Worm (Caenorhabditis elegans): ENCODE results near the gene mca-1.
A peak's percentile ranks its signal among the peaks of the same experiment; 100 is the strongest.

mca-1 gene

DNA sequence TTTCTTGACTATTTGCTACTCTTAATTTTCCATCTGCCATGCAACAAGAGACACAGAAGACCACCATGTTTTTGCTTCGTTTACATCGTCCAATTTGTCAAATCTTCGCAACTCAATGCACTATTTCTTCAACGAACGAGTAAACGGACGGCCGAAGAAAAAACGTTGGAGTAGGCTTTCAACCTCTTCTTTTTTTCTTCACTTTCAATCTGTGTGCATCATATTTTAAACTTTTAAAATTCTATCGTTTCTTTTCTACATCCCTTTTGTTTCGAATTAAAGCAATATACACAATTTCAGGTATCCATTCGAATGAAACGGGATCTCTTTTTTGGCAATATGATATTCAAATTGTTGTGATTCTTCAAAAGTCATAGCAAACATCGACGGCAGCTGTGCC, 23.0 kb upstream of the mca-1 start, which contains the start of gene acc-1:
Gene acc-1 (plus strand): TSS at position 301 of the 400 bp plus-strand sequence.
- TF ChIP-seq tbx-11 (GFP tag; IDR thresholded peaks at IDR 0.05) (no peak), hnd-1 (tag; optimal IDR thresholded peaks at IDR 0.05) (no peak), tra-4 (tag; optimal IDR thresholded peaks at IDR 0.05) (no peak), sea-1 (GFP tag; conservative IDR thresholded peaks at IDR 0.05) (no peak), ama-1 (optimal IDR thresholded peaks at IDR 0.05) (no peak), ceh-13 (GFP tag; optimal IDR thresholded peaks at IDR 0.05) (no peak), pes-1 (GFP tag; IDR thresholded peaks at IDR 0.05) (no peak), aly-1 (tag; optimal IDR thresholded peaks at IDR 0.05) (no peak), scrt-1 (GFP tag; IDR thresholded peaks at IDR 0.05) (no peak), ceh-36 (tag; optimal IDR thresholded peaks at IDR 0.05) (no peak), flt-1 (GFP tag; IDR thresholded peaks at IDR 0.05) (no peak), B0310.2 (tag; optimal IDR thresholded peaks at IDR 0.05) (no peak), ets-7 (tag; optimal IDR thresholded peaks at IDR 0.05) (no peak), tbx-37 (GFP tag; conservative IDR thresholded peaks at IDR 0.05) (no peak), hmbx-1 (tag; optimal IDR thresholded peaks at IDR 0.05) (no peak), hmg-4 (GFP tag; optimal IDR thresholded peaks at IDR 0.05) (no peak), F13C5.2 (tag; optimal IDR thresholded peaks at IDR 0.05) (no peak)

ce11 chrIV:9655556-9655955, 20.8 kb upstream of the mca-1 start:
- no peak for TF ChIP-seq flt-1 (GFP tag; IDR thresholded peaks at IDR 0.05)
- TF ChIP-seq ceh-13 (GFP tag; optimal IDR thresholded peaks at IDR 0.05) = no peak
- no peak for TF ChIP-seq F13C5.2 (tag; optimal IDR thresholded peaks at IDR 0.05)
- no peak for TF ChIP-seq pes-1 (GFP tag; IDR thresholded peaks at IDR 0.05)
- TF ChIP-seq hnd-1 (tag; optimal IDR thresholded peaks at IDR 0.05) = no peak
- TF ChIP-seq scrt-1 (GFP tag; IDR thresholded peaks at IDR 0.05) = no peak
- TF ChIP-seq hmg-4 (GFP tag; optimal IDR thresholded peaks at IDR 0.05) = no peak
- no peak for TF ChIP-seq sea-1 (GFP tag; conservative IDR thresholded peaks at IDR 0.05)
- TF ChIP-seq hmbx-1 (tag; optimal IDR thresholded peaks at IDR 0.05) = no peak
- no peak for TF ChIP-seq ceh-36 (tag; optimal IDR thresholded peaks at IDR 0.05)
- no peak for TF ChIP-seq aly-1 (tag; optimal IDR thresholded peaks at IDR 0.05)
- no peak for TF ChIP-seq ets-7 (tag; optimal IDR thresholded peaks at IDR 0.05)
- no peak for TF ChIP-seq tra-4 (tag; optimal IDR thresholded peaks at IDR 0.05)
- TF ChIP-seq ama-1 (optimal IDR thresholded peaks at IDR 0.05) = no peak
- TF ChIP-seq B0310.2 (tag; optimal IDR thresholded peaks at IDR 0.05) = no peak

ce11 chrIV:9654017-9654416, 19.3 kb upstream of the mca-1 start, which contains the start of gene F58G6.7:
Gene F58G6.7, plus strand, starts transcription at chrIV:9654317.
- no peak for TF ChIP-seq ceh-36 (tag; optimal IDR thresholded peaks at IDR 0.05)

DNA sequence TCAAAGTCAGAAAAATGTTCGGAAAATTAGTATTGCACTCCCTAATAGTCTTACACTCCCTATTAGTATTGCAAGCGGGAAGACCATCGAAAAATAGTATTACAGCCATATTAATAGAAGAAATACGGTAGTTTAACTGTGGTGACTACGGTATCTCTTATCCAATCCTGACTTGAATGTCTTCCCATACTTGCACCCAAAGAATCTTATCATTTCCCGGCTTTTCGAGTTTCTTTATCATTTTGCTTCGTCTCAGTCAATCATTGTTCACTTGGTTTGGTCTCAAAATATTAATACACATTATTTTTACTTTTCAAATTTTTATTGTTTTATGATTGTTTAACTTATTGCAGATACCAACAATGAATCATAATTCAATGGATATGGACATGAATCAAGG, 18.4 kb upstream of the mca-1 start, which contains the start of gene F58G6.3:
Gene F58G6.3 (plus strand): TSS at position 352 of the 400 bp plus-strand sequence.
- TF ChIP-seq tra-4 (tag; optimal IDR thresholded peaks at IDR 0.05) (no peak), flt-1 (GFP tag; IDR thresholded peaks at IDR 0.05) (no peak), ceh-13 (GFP tag; optimal IDR thresholded peaks at IDR 0.05) (no peak), F13C5.2 (tag; optimal IDR thresholded peaks at IDR 0.05) (no peak), scrt-1 (GFP tag; IDR thresholded peaks at IDR 0.05) (no peak), ama-1 (optimal IDR thresholded peaks at IDR 0.05) (no peak), pes-1 (GFP tag; IDR thresholded peaks at IDR 0.05) (no peak), ceh-36 (tag; optimal IDR thresholded peaks at IDR 0.05) (no peak), tbx-11 (GFP tag; IDR thresholded peaks at IDR 0.05) (no peak), B0310.2 (tag; optimal IDR thresholded peaks at IDR 0.05) (no peak), ets-7 (tag; optimal IDR thresholded peaks at IDR 0.05) (no peak), hmg-4 (GFP tag; optimal IDR thresholded peaks at IDR 0.05) (no peak)

- TF ChIP-seq hnd-1 (tag; optimal IDR thresholded peaks at IDR 0.05) = no peak
- TF ChIP-seq ets-7 (tag; optimal IDR thresholded peaks at IDR 0.05) = no peak
- no peak for TF ChIP-seq ama-1 (optimal IDR thresholded peaks at IDR 0.05)
- TF ChIP-seq scrt-1 (GFP tag; IDR thresholded peaks at IDR 0.05) = no peak
- TF ChIP-seq ceh-13 (GFP tag; optimal IDR thresholded peaks at IDR 0.05) = no peak
- TF ChIP-seq B0310.2 (tag; optimal IDR thresholded peaks at IDR 0.05) = no peak
- no peak for TF ChIP-seq sea-1 (GFP tag; conservative IDR thresholded peaks at IDR 0.05)
- no peak for TF ChIP-seq tbx-11 (GFP tag; IDR thresholded peaks at IDR 0.05)
- TF ChIP-seq aly-1 (tag; optimal IDR thresholded peaks at IDR 0.05) = no peak
- TF ChIP-seq pes-1 (GFP tag; IDR thresholded peaks at IDR 0.05) = no peak
- no peak for TF ChIP-seq tra-4 (tag; optimal IDR thresholded peaks at IDR 0.05)
- TF ChIP-seq hmg-4 (GFP tag; optimal IDR thresholded peaks at IDR 0.05) = no peak
- TF ChIP-seq F13C5.2 (tag; optimal IDR thresholded peaks at IDR 0.05) = no peak
- TF ChIP-seq hmbx-1 (tag; optimal IDR thresholded peaks at IDR 0.05) = no peak
- TF ChIP-seq flt-1 (GFP tag; IDR thresholded peaks at IDR 0.05) = no peak
- TF ChIP-seq ceh-36 (tag; optimal IDR thresholded peaks at IDR 0.05) = no peak
Observed at ce11 chrIV:9651234-9651633, 16.5 kb upstream of the mca-1 start, which contains the start of gene chca-1. Gene chca-1, plus strand, starts transcription at chrIV:9651394.

ce11 chrIV:9648682-9649081, 13.9 kb upstream of the mca-1 start, which contains the start of gene srm-3:
Gene srm-3, plus strand, starts transcription at chrIV:9648982.
- no peak for TF ChIP-seq pes-1 (GFP tag; IDR thresholded peaks at IDR 0.05)
- no peak for TF ChIP-seq ama-1 (optimal IDR thresholded peaks at IDR 0.05)

ce11 chrIV:9647789-9648361, 13.1 kb upstream of the mca-1 start, which contains the start of gene amph-1:
Gene amph-1, minus strand, starts transcription at chrIV:9647873.
- TF ChIP-seq F13C5.2 (tag; optimal IDR thresholded peaks at IDR 0.05) (peak; percentile 1), B0310.2 (tag; optimal IDR thresholded peaks at IDR 0.05) (no peak)

ce11 chrIV:9643188-9643587, 8.4 kb upstream of the mca-1 start, which contains the start of gene degl-2:
Gene degl-2, plus strand, starts transcription at chrIV:9643488.
- TF ChIP-seq ama-1 (optimal IDR thresholded peaks at IDR 0.05) (no peak), ets-7 (tag; optimal IDR thresholded peaks at IDR 0.05) (no peak), scrt-1 (GFP tag; IDR thresholded peaks at IDR 0.05) (no peak), hnd-1 (tag; optimal IDR thresholded peaks at IDR 0.05) (no peak), tra-4 (tag; optimal IDR thresholded peaks at IDR 0.05) (no peak), hmbx-1 (tag; optimal IDR thresholded peaks at IDR 0.05) (no peak), tbx-37 (GFP tag; conservative IDR thresholded peaks at IDR 0.05) (no peak), hmg-4 (GFP tag; optimal IDR thresholded peaks at IDR 0.05) (no peak), flt-1 (GFP tag; IDR thresholded peaks at IDR 0.05) (no peak), pes-1 (GFP tag; IDR thresholded peaks at IDR 0.05) (no peak), aly-1 (tag; optimal IDR thresholded peaks at IDR 0.05) (no peak), ceh-13 (GFP tag; optimal IDR thresholded peaks at IDR 0.05) (no peak), tbx-11 (GFP tag; IDR thresholded peaks at IDR 0.05) (no peak), B0310.2 (tag; optimal IDR thresholded peaks at IDR 0.05) (no peak), F13C5.2 (tag; optimal IDR thresholded peaks at IDR 0.05) (no peak), ceh-36 (tag; optimal IDR thresholded peaks at IDR 0.05) (no peak)

Data from whole organism, early embryonic.